Worm (Caenorhabditis elegans) whole organism, midembryonic: ENCODE data around the gene exos-8.

Experiments
- T22C8.4 ChIP-seq: fragments of 200-800 bp; sonication (Bioruptor generic); IDR thresholded peaks from 2 replicates; pipeline ENCODE4 v1.3.6; 2022; ENCODE audit warnings: missing genetic modification characterization, missing compliant biosample characterization
- cog-1 ChIP-seq: sonication (generic microtip); optimal IDR thresholded peaks from 2 replicates; lab custom pipeline; 2016; ENCODE audit warnings: missing genetic modification characterization, missing compliant biosample characterization
- flt-1 ChIP-seq: fragments of 200-800 bp; sonication (Bioruptor generic); IDR thresholded peaks from 2 replicates; pipeline ENCODE4 v1.3.6; 2022; ENCODE audit warnings: missing genetic modification characterization, missing compliant biosample characterization
- klf-2 ChIP-seq: fragments of 200-800 bp; sonication (Bioruptor generic); conservative IDR thresholded peaks from 2 replicates; pipeline ENCODE4 v1.3.6; 2022; ENCODE audit warnings: missing genetic modification reagents, missing genetic modification characterization, missing compliant biosample characterization
- med-1 ChIP-seq: sonication (generic microtip); optimal IDR thresholded peaks from 2 replicates; lab custom pipeline; 2017; ENCODE audit warnings: missing genetic modification characterization, mild to moderate bottlenecking, missing compliant biosample characterization, antibody characterized with exemption, missing genetic modification reagents; ENCODE audit not compliant: insufficient read depth
- ref-1 ChIP-seq: fragments of 200-800 bp; sonication (Bioruptor generic); conservative IDR thresholded peaks from 2 replicates; pipeline ENCODE4 v1.3.6; 2022; ENCODE audit warnings: missing genetic modification reagents, missing genetic modification characterization, missing compliant biosample characterization
- tab-1 ChIP-seq: fragments of 200-800 bp; sonication (Bioruptor generic); IDR thresholded peaks from 2 replicates; pipeline ENCODE4 v1.3.6; 2022; ENCODE audit warnings: missing genetic modification characterization, missing compliant biosample characterization
- ztf-23 ChIP-seq: fragments of 200-800 bp; sonication (Bioruptor generic); IDR thresholded peaks from 2 replicates; pipeline ENCODE4 v1.3.6; 2022; ENCODE audit warnings: missing genetic modification reagents, missing genetic modification characterization, missing compliant biosample characterization
- ztf-29 ChIP-seq: fragments of 200-800 bp; sonication (Bioruptor generic); IDR thresholded peaks from 2 replicates; pipeline ENCODE4 v1.3.6; 2022; ENCODE audit warnings: missing genetic modification reagents, missing genetic modification characterization, missing compliant biosample characterization

The exos-8 gene

DNA sequence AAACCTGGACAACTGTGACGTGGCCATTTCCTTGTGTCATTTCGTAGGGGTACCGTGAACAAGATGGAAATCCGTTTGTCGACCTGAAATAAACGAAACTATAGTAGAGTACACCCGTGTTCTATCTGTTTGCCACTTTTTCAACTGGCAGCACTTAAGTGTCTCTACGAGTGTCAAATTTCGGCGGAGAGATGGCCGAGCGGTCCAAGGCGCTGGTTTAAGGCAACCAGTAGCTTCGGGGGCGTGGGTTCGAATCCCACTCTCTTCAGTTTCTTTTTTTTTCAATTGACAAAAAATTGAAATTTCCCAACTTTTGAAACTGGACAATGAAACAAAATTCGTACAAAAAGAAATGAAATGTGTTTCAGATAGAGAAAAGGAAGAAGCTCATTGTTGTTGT lies 19.9 kb upstream of the exos-8 start:
- TF ChIP-seq T22C8.4 (GFP tag; lab: Robert Waterston, UW) = no peak
- TF ChIP-seq flt-1 (GFP tag; lab: Robert Waterston, UW) = peak; percentile 65; the same call in 1 of the 2 replicates
- peak; percentile 9 for TF ChIP-seq med-1
- 0 out of 2 replicates have a peak, but pooled peaks have one; percentile 45 for TF ChIP-seq ztf-29
- peak; percentile 70; the same call in 1 of the 2 replicates for TF ChIP-seq tab-1 (GFP tag; lab: Robert Waterston, UW)
- TF ChIP-seq ztf-23 (GFP tag; lab: Robert Waterston, UW) = peak; percentile 85
- TF ChIP-seq cog-1 = no peak
- TF ChIP-seq klf-2 (GFP tag; lab: Robert Waterston, UW) = no peak
- TF ChIP-seq ref-1 (GFP tag; lab: Robert Waterston, UW) = no peak

DNA sequence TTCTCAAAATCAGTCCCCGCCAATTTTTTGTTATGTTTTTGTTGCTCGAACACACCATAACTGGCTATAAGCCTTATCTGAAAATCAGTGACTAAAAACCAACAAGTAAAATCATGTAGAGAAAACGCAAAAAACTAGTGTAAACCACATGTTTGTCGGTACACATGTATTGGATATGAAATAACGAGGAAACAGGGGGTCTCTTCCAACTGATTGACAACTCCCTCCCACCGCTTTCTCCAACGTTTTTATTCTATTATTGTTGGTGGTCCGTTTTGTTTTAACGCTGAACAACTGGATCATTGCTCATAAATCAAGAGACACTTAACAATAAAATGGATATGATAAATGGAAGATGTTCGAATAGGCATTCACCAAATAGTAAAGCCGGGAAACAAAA lies 14.7 kb upstream of the exos-8 start:
- TF ChIP-seq flt-1 (GFP tag; lab: Robert Waterston, UW) = no peak
- TF ChIP-seq cog-1 = no peak
- no peak for TF ChIP-seq T22C8.4 (GFP tag; lab: Robert Waterston, UW)

DNA sequence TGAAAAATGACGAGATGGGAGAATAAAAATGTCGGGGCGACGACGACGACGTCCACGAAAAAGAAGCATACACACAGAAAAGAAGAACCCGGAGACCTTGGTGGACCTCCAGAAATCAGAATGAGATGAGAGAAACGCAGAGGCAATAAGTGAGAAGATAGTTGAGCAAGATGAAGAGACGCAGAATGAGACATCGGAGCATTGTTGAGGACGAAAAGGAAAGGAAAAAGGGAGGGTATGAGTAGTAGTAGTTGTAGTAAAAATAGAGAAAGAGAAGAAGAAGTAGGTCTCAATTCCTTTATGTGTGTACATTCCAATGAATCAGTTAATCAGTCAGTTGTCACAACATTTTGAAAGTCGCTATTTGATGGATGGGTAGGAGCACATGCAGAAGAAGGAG lies 12.2 kb upstream of the exos-8 start, which contains the start of gene T14B4.8:
TSS of gene T14B4.8 (minus strand) at position 60 of the 400 bp plus-strand sequence.
- TF ChIP-seq med-1 = no peak
- TF ChIP-seq ztf-29 = no peak

DNA sequence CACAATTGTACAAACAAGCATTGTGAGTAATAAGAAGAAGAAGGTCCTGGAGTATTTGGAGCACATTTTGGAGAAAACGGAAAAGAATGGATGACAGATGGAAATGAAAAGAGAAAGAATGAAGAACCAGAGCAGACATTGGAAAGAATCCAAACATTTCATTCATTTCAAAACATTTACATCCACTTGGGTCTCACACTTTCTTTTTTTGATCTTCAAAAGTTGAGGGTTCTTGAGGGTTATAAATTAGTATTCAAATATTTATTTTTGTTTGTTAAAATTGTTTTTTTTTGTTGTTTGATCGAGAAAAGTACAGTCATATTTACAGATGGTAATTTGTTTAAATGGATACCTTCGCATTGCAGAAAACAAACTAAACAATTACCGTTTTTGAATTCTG lies 7.8 kb upstream of the exos-8 start, which contains the start of gene T14B4.9:
TSS of gene T14B4.9 (minus strand) at position 101 of the 400 bp plus-strand sequence.
- no peak for TF ChIP-seq ztf-29

- TF ChIP-seq klf-2 (GFP tag; lab: Robert Waterston, UW) (no peak), flt-1 (GFP tag; lab: Robert Waterston, UW) (no peak), tab-1 (GFP tag; lab: Robert Waterston, UW) (no peak), ref-1 (GFP tag; lab: Robert Waterston, UW) (no peak), ztf-23 (GFP tag; lab: Robert Waterston, UW) (peak; percentile 50; the same call in 1 of the 2 replicates), cog-1 (peak; percentile 26), ztf-29 (no peak), T22C8.4 (GFP tag; lab: Robert Waterston, UW) (no peak), med-1 (no peak)
Measured at ce11 chrII:6734674-6735073, 6.8 kb upstream of the exos-8 start, which contains the start of gene T14B4.3. T14B4.3 (plus strand) TSS chrII:6734937.

DNA sequence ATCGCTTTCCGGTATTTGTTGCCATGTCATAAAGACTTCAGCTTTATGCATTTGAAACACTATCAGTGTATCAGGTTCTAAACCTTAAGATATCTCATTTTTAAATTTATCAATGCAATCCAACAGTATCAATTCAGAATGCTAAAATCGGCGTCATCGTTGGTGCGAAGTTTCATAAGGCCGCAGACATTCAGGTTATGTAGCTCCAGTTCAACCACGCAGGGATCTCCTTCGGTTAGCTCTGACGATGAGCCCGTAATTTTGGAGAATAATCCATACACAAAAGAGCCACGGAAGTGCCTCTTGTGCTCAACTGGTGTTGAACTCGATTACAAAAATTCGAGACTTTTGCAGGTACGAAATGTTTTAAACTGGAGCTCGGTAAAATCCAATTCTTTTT lies 5.4 kb upstream of the exos-8 start, which contains the start of gene mrps-18.C:
TSS of gene mrps-18.C (plus strand) at position 138 of the 400 bp plus-strand sequence.
- TF ChIP-seq ztf-23 (GFP tag; lab: Robert Waterston, UW) (no peak), ztf-29 (no peak), flt-1 (GFP tag; lab: Robert Waterston, UW) (no peak), med-1 (no peak), cog-1 (no peak), tab-1 (GFP tag; lab: Robert Waterston, UW) (no peak), klf-2 (GFP tag; lab: Robert Waterston, UW) (no peak), ref-1 (GFP tag; lab: Robert Waterston, UW) (no peak), T22C8.4 (GFP tag; lab: Robert Waterston, UW) (no peak)

DNA sequence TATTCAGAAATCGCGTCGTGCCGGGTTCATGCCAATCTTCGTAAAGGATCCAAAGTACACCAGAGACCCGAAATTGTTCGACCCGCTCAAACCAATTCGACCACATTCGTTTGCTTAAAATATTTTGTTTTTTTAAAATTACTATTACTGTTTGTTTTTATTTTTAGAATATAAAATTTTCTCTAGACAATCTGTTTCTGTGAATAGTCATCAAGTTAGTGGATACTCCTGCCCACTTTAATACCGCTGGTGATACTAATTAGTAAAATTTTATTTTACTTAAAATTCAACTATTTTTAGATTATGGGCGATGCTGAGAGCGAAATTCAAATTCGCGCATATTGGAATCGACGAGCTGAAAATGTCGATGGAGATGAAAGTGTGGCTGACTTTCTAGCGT lies 4.9 kb upstream of the exos-8 start, which contains the start of gene T14B4.1:
TSS of gene T14B4.1 (plus strand) at position 301 of the 400 bp plus-strand sequence.
- no peak for TF ChIP-seq klf-2 (GFP tag; lab: Robert Waterston, UW)
- no peak for TF ChIP-seq cog-1
- no peak for TF ChIP-seq ztf-29
- TF ChIP-seq med-1 = no peak
- TF ChIP-seq T22C8.4 (GFP tag; lab: Robert Waterston, UW) = no peak
- no peak for TF ChIP-seq ref-1 (GFP tag; lab: Robert Waterston, UW)
- TF ChIP-seq flt-1 (GFP tag; lab: Robert Waterston, UW) = no peak
- TF ChIP-seq ztf-23 (GFP tag; lab: Robert Waterston, UW) = no peak
- no peak for TF ChIP-seq tab-1 (GFP tag; lab: Robert Waterston, UW)

- TF ChIP-seq ztf-23 (GFP tag; lab: Robert Waterston, UW) (no peak), cog-1 (no peak), klf-2 (GFP tag; lab: Robert Waterston, UW) (no peak), ztf-29 (no peak), med-1 (no peak), tab-1 (GFP tag; lab: Robert Waterston, UW) (no peak), T22C8.4 (GFP tag; lab: Robert Waterston, UW) (no peak), flt-1 (GFP tag; lab: Robert Waterston, UW) (no peak), ref-1 (GFP tag; lab: Robert Waterston, UW) (no peak)
Measured at ce11 chrII:6742614-6743013, 1.1 kb downstream of the exos-8 start, which contains the start of gene F41G3.6. F41G3.6 (plus strand) TSS chrII:6742914.

- TF ChIP-seq T22C8.4 (GFP tag; lab: Robert Waterston, UW) (no peak), ztf-23 (GFP tag; lab: Robert Waterston, UW) (no peak), flt-1 (GFP tag; lab: Robert Waterston, UW) (no peak), klf-2 (GFP tag; lab: Robert Waterston, UW) (no peak), tab-1 (GFP tag; lab: Robert Waterston, UW) (no peak), ref-1 (GFP tag; lab: Robert Waterston, UW) (no peak), ztf-29 (no peak), med-1 (no peak), cog-1 (no peak)
Measured at ce11 chrII:6744648-6745047, 3.2 kb downstream of the exos-8 start, which contains the start of gene ins-15. ins-15 (minus strand) TSS chrII:6744748.

DNA sequence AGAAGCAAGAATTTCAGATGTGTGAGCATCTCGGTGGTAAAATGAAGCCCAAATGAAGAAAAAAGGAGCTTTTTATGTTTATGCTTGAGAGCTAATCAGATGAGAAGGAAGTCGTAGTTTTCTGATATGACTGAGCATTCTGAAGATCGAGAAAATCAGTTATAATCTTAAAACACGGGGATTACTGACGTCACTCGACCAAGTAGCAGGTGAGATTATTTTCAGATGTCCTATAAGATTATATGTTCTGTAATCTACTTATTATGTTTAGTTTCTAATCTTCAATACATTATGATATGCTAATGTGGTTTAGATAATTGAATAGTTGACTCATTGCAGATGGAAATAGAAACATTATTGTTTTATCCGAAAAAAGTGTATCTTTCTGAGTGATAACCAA lies 4.3 kb downstream of the exos-8 start, which contains the start of gene ins-14:
TSS of gene ins-14 (minus strand) at position 32 of the 400 bp plus-strand sequence.
- TF ChIP-seq flt-1 (GFP tag; lab: Robert Waterston, UW) (no peak), ref-1 (GFP tag; lab: Robert Waterston, UW) (no peak), ztf-29 (no peak), T22C8.4 (GFP tag; lab: Robert Waterston, UW) (no peak), med-1 (no peak), cog-1 (no peak), klf-2 (GFP tag; lab: Robert Waterston, UW) (no peak), ztf-23 (GFP tag; lab: Robert Waterston, UW) (no peak), tab-1 (GFP tag; lab: Robert Waterston, UW) (no peak)
